Worm (Caenorhabditis elegans) whole organism, L4/young adult: ENCODE results near the gene ben-1.

Source experiments
- W03F9.2 ChIP-seq: fragments of 150-350 bp; optimal IDR thresholded peaks from 2 replicates; lab custom pipeline; 2014; ENCODE audit warnings: missing biosample characterization, missing genetic modification characterization
- dao-5 ChIP-seq: sonication (generic microtip); optimal IDR thresholded peaks from 2 replicates; lab custom pipeline; 2016; ENCODE audit warnings: missing genotype, missing genetic modification characterization, moderate library complexity, missing compliant biosample characterization
- him-1 ChIP-seq: sonication (generic microtip); optimal IDR thresholded peaks from 2 replicates; lab custom pipeline; 2016; ENCODE audit warnings: missing genotype, missing genetic modification reagents, missing genetic modification characterization, missing compliant biosample characterization

The ben-1 gene

ce11 chrIII:3509908-3510307 lies 31.5 kb downstream of the ben-1 start, which contains the start of the genes M01F1.4 and mrpl-35:
TSS of gene M01F1.4 (minus strand) at chrIII:3510033.
TSS of gene mrpl-35 (plus strand) at chrIII:3510237.
- TF ChIP-seq W03F9.2 (tag; lab: Kevin White, UChicago) (peak; percentile 82), dao-5 (tag; lab: Kevin White, UChicago) (no peak)

- peak; percentile 19 for TF ChIP-seq him-1 (tag; lab: Kevin White, UChicago)
- no peak for TF ChIP-seq dao-5 (tag; lab: Kevin White, UChicago)
- peak; percentile 94 for TF ChIP-seq W03F9.2 (tag; lab: Kevin White, UChicago)
These were observed 36.3 kb downstream of the ben-1 start, which contains the start of gene lias-1 for ce11 chrIII:3505051-3505548. TSS of gene lias-1 (minus strand) at chrIII:3505101.

- TF ChIP-seq him-1 (tag; lab: Kevin White, UChicago) (no peak), W03F9.2 (tag; lab: Kevin White, UChicago) (no peak), dao-5 (tag; lab: Kevin White, UChicago) (no peak)
These were observed 37.2 kb downstream of the ben-1 start for ce11 chrIII:3504239-3504638.

ce11 chrIII:3503286-3503685 lies 38.2 kb downstream of the ben-1 start, which contains the start of gene rpl-16:
TSS of gene rpl-16 (minus strand) at chrIII:3503604.
- TF ChIP-seq him-1 (tag; lab: Kevin White, UChicago) (no peak), dao-5 (tag; lab: Kevin White, UChicago) (no peak), W03F9.2 (tag; lab: Kevin White, UChicago) (no peak)

ce11 chrIII:3502215-3502838 lies 39.1 kb downstream of the ben-1 start, which contains the start of gene M01F1.8:
TSS of gene M01F1.8 (minus strand) at chrIII:3502549.
- TF ChIP-seq dao-5 (tag; lab: Kevin White, UChicago) = no peak
- no peak for TF ChIP-seq him-1 (tag; lab: Kevin White, UChicago)
- TF ChIP-seq W03F9.2 (tag; lab: Kevin White, UChicago) = no peak

ce11 chrIII:3499850-3500249 lies 41.6 kb downstream of the ben-1 start:
- TF ChIP-seq him-1 (tag; lab: Kevin White, UChicago) (no peak), dao-5 (tag; lab: Kevin White, UChicago) (no peak), W03F9.2 (tag; lab: Kevin White, UChicago) (no peak)

ce11 chrIII:3498957-3499356 lies 42.5 kb downstream of the ben-1 start, which contains the start of gene M01F1.9:
TSS of gene M01F1.9 (minus strand) at chrIII:3499057.
- TF ChIP-seq W03F9.2 (tag; lab: Kevin White, UChicago) = no peak
- no peak for TF ChIP-seq him-1 (tag; lab: Kevin White, UChicago)
- TF ChIP-seq dao-5 (tag; lab: Kevin White, UChicago) = no peak

ce11 chrIII:3493138-3493537 lies 48.3 kb downstream of the ben-1 start, which contains the start of gene gly-14:
TSS of gene gly-14 (minus strand) at chrIII:3493238.
- no peak for TF ChIP-seq dao-5 (tag; lab: Kevin White, UChicago)
- no peak for TF ChIP-seq him-1 (tag; lab: Kevin White, UChicago)
- TF ChIP-seq W03F9.2 (tag; lab: Kevin White, UChicago) = no peak

- TF ChIP-seq him-1 (tag; lab: Kevin White, UChicago) (no peak), W03F9.2 (tag; lab: Kevin White, UChicago) (no peak), dao-5 (tag; lab: Kevin White, UChicago) (no peak)
These were observed 53.2 kb downstream of the ben-1 start, which contains the start of gene C34C12.7 for ce11 chrIII:3488224-3488623. TSS of gene C34C12.7 (minus strand) at chrIII:3488341.
